Fruit fly (Drosophila melanogaster) whole organism, embryonic: ENCODE data around the gene EMC10.

Experiments
- BtbVII ChIP-seq: fragments of 200-800 bp; sonication (Bioruptor generic); optimal IDR thresholded peaks from 3 replicates; lab custom pipeline; 2017; ENCODE audit warnings: missing biosample characterization, mild to moderate bottlenecking, missing genetic modification characterization
- C15 ChIP-seq: fragments of 200-800 bp; sonication (Bioruptor generic); IDR thresholded peaks from 3 replicates; pipeline ENCODE4 v1.3.6; 2022; ENCODE audit warnings: missing biosample characterization, missing genetic modification characterization
- CG10431 ChIP-seq: fragments of 200-800 bp; sonication (Bioruptor generic); optimal IDR thresholded peaks from 3 replicates; lab custom pipeline; 2018; ENCODE audit warnings: missing biosample characterization, mild to moderate bottlenecking, missing genetic modification characterization
- CG10959 ChIP-seq: fragments of 200-800 bp; sonication (Bioruptor generic); IDR thresholded peaks from 2 replicates; pipeline ENCODE4 v1.3.6; 2022; ENCODE audit warnings: missing biosample characterization, missing genetic modification characterization
- CG12659 ChIP-seq: fragments of 200-800 bp; sonication (Bioruptor generic); optimal IDR thresholded peaks from 3 replicates; lab custom pipeline; 2017; ENCODE audit warnings: mild to moderate bottlenecking, missing biosample characterization, missing genetic modification reagents, missing genetic modification characterization
- CG13287 ChIP-seq: fragments of 200-800 bp; sonication (Bioruptor generic); IDR thresholded peaks from 2 replicates; pipeline ENCODE4 v1.3.6; 2022; ENCODE audit warnings: missing biosample characterization, missing genetic modification characterization; ENCODE audit not compliant: partially characterized antibody
- CG14860 ChIP-seq: fragments of 200-800 bp; sonication (Bioruptor generic); IDR thresholded peaks from 3 replicates; pipeline ENCODE4 v1.3.6; 2022; ENCODE audit warnings: missing biosample characterization, missing genetic modification characterization; ENCODE audit not compliant: partially characterized antibody
- CG15269 ChIP-seq: fragments of 200-800 bp; sonication (Bioruptor generic); optimal IDR thresholded peaks from 2 replicates; lab custom pipeline; 2018; ENCODE audit warnings: missing biosample characterization, mild to moderate bottlenecking, missing genetic modification characterization, moderate library complexity
- CG17385 ChIP-seq: fragments of 200-800 bp; sonication (Bioruptor generic); optimal IDR thresholded peaks from 3 replicates; lab custom pipeline; 2018; ENCODE audit warnings: missing biosample characterization, mild to moderate bottlenecking, missing genetic modification characterization
- CG17568 ChIP-seq: fragments of 200-800 bp; sonication (Bioruptor generic); optimal IDR thresholded peaks from 2 replicates; lab custom pipeline; 2018; ENCODE audit warnings: missing biosample characterization, mild to moderate bottlenecking, missing genetic modification characterization, moderate library complexity
- CG17829 ChIP-seq: fragments of 200-800 bp; optimal IDR thresholded peaks from 2 replicates; lab custom pipeline; 2019; ENCODE audit warnings: missing biosample characterization, mild to moderate bottlenecking, missing genetic modification characterization, moderate library complexity
- CG33557 ChIP-seq: fragments of 200-800 bp; sonication (Bioruptor generic); optimal IDR thresholded peaks from 2 replicates; lab custom pipeline; 2019; ENCODE audit warnings: missing biosample characterization, mild to moderate bottlenecking, missing genetic modification characterization, moderate library complexity
- CG3407 ChIP-seq: fragments of 200-800 bp; sonication (Bioruptor generic); optimal IDR thresholded peaks from 2 replicates; lab custom pipeline; 2018; ENCODE audit warnings: missing biosample characterization, mild to moderate bottlenecking, missing genetic modification characterization
- CG4360 ChIP-seq: fragments of 200-800 bp; sonication (Bioruptor generic); IDR thresholded peaks from 2 replicates; pipeline ENCODE4 v1.3.6; 2022; ENCODE audit warnings: missing biosample characterization, missing genetic modification characterization
- CG5180 ChIP-seq: fragments of 200-800 bp; sonication (Bioruptor generic); optimal IDR thresholded peaks from 3 replicates; lab custom pipeline; 2017; ENCODE audit warnings: missing biosample characterization, missing genetic modification characterization, mild to moderate bottlenecking, moderate library complexity, missing genetic modification reagents
- CG6254 ChIP-seq: fragments of 200-800 bp; sonication (Bioruptor generic); optimal IDR thresholded peaks from 3 replicates; lab custom pipeline; 2017; ENCODE audit warnings: mild to moderate bottlenecking, missing biosample characterization, missing genetic modification reagents, missing genetic modification characterization
- CG6813 ChIP-seq: fragments of 200-800 bp; sonication (Bioruptor generic); optimal IDR thresholded peaks from 2 replicates; lab custom pipeline; 2017; ENCODE audit warnings: missing biosample characterization, missing genetic modification characterization, mild to moderate bottlenecking, moderate library complexity, missing genetic modification reagents
- CG8290 ChIP-seq, 3 experiments: fragments of 200-800 bp; sonication (Bioruptor generic); optimal IDR thresholded peaks; 2 replicates each; lab custom pipeline; 2016 to 2019; ENCODE audit warnings: missing biosample characterization in 3 of 3, missing genetic modification characterization in 3 of 3, mild to moderate bottlenecking in 2 of 3, moderate library complexity in 1 of 3
- Chrac-16 ChIP-seq: fragments of 200-800 bp; sonication (Bioruptor generic); optimal IDR thresholded peaks from 3 replicates; lab custom pipeline; 2016; ENCODE audit warnings: missing biosample characterization, missing genetic modification characterization
- D19A ChIP-seq: fragments of 200-800 bp; optimal IDR thresholded peaks from 3 replicates; lab custom pipeline; 2019; ENCODE audit warnings: missing biosample characterization, mild to moderate bottlenecking, missing genetic modification characterization, moderate library complexity
- D19B ChIP-seq: fragments of 200-800 bp; sonication (Bioruptor generic); optimal IDR thresholded peaks from 2 replicates; lab custom pipeline; 2017; ENCODE audit warnings: missing biosample characterization, mild to moderate bottlenecking, missing genetic modification characterization
- Dbx ChIP-seq: fragments of 200-800 bp; sonication (Bioruptor generic); IDR thresholded peaks from 3 replicates; pipeline ENCODE4 v1.3.6; 2022; ENCODE audit warnings: missing biosample characterization, missing genetic modification characterization
- Dek ChIP-seq: fragments of 200-800 bp; sonication (Bioruptor generic); optimal IDR thresholded peaks from 3 replicates; lab custom pipeline; 2019; ENCODE audit warnings: missing biosample characterization, mild to moderate bottlenecking, missing genetic modification characterization, moderate library complexity
- E2f2 ChIP-seq: fragments of 200-800 bp; sonication (Bioruptor generic); IDR thresholded peaks from 2 replicates; pipeline ENCODE4 v1.3.6; 2022; ENCODE audit warnings: missing biosample characterization, missing genetic modification characterization
- Ets65A ChIP-seq: fragments of 200-800 bp; sonication (Bioruptor generic); peaks from one replicate; lab custom pipeline; 2016; ENCODE audit warnings: missing biosample characterization, missing genetic modification characterization
- Gsc ChIP-seq: fragments of 200-800 bp; sonication (Bioruptor generic); IDR thresholded peaks from 2 replicates; pipeline ENCODE4 v1.3.6; 2022; ENCODE audit warnings: missing biosample characterization, missing genetic modification characterization
- Jarid2 ChIP-seq: fragments of 200-800 bp; sonication (Bioruptor generic); optimal IDR thresholded peaks from 3 replicates; lab custom pipeline; 2017; ENCODE audit warnings: mild to moderate bottlenecking, missing biosample characterization, missing genetic modification reagents, missing genetic modification characterization
- NC2β ChIP-seq: fragments of 200-800 bp; sonication (Bioruptor generic); optimal IDR thresholded peaks from 2 replicates; lab custom pipeline; 2016; ENCODE audit warnings: missing biosample characterization, missing genetic modification characterization
- Oli ChIP-seq: fragments of 200-800 bp; sonication (Bioruptor generic); optimal IDR thresholded peaks from 2 replicates; lab custom pipeline; 2018; ENCODE audit warnings: missing biosample characterization, mild to moderate bottlenecking, missing genetic modification characterization, moderate library complexity
- amos ChIP-seq: fragments of 200-800 bp; sonication (Bioruptor generic); IDR thresholded peaks from 2 replicates; pipeline ENCODE4 v1.3.6; 2022; ENCODE audit warnings: missing biosample characterization, missing genetic modification characterization; ENCODE audit not compliant: partially characterized antibody
- bab2 ChIP-seq: fragments of 200-800 bp; sonication (Bioruptor generic); optimal IDR thresholded peaks from 2 replicates; lab custom pipeline; 2016; ENCODE audit warnings: missing biosample characterization, missing genetic modification characterization
- bcd ChIP-seq: fragments of 200-800 bp; sonication (Bioruptor generic); optimal IDR thresholded peaks from 2 replicates; lab custom pipeline; 2017; ENCODE audit warnings: missing biosample characterization, mild to moderate bottlenecking, missing genetic modification characterization
- bowl ChIP-seq: fragments of 200-800 bp; sonication (Bioruptor generic); IDR thresholded peaks from 2 replicates; pipeline ENCODE4 v1.3.6; 2022; ENCODE audit warnings: missing biosample characterization, missing genetic modification characterization
- btn ChIP-seq: fragments of 200-800 bp; sonication (Bioruptor generic); optimal IDR thresholded peaks from 2 replicates; lab custom pipeline; 2016; ENCODE audit warnings: missing biosample characterization, missing genetic modification characterization
- chif ChIP-seq, 2 experiments: fragments of 200-800 bp; sonication (Bioruptor generic); optimal IDR thresholded peaks; 3 replicates each; lab custom pipeline; 2016; ENCODE audit warnings: missing biosample characterization in 2 of 2, missing genetic modification characterization in 2 of 2
- disco-r ChIP-seq: fragments of 200-800 bp; sonication (Bioruptor generic); optimal IDR thresholded peaks from 2 replicates; lab custom pipeline; 2016; ENCODE audit warnings: missing biosample characterization, missing genetic modification characterization
- ftz-f1 ChIP-seq: fragments of 200-800 bp; sonication (Bioruptor generic); optimal IDR thresholded peaks from 2 replicates; lab custom pipeline; 2016; ENCODE audit warnings: missing biosample characterization, missing genetic modification characterization
- insv ChIP-seq, 2 experiments: fragments of 200-800 bp; sonication (Bioruptor generic); optimal IDR thresholded peaks; 3 replicates each; lab custom pipeline; 2016 to 2018; ENCODE audit warnings: missing biosample characterization in 2 of 2, missing genetic modification characterization in 2 of 2
- mirr ChIP-seq: fragments of 200-800 bp; sonication (Bioruptor generic); optimal IDR thresholded peaks from 3 replicates; lab custom pipeline; 2018; ENCODE audit warnings: missing biosample characterization, mild to moderate bottlenecking, missing genetic modification characterization
- mld ChIP-seq: fragments of 200-800 bp; sonication (Bioruptor generic); IDR thresholded peaks from 3 replicates; pipeline ENCODE4 v1.3.6; 2022; ENCODE audit warnings: missing biosample characterization, missing genetic modification characterization; ENCODE audit not compliant: partially characterized antibody
- nerfin-2 ChIP-seq: fragments of 200-800 bp; sonication (Bioruptor generic); IDR thresholded peaks from 2 replicates; pipeline ENCODE4 v1.3.6; 2022; ENCODE audit warnings: missing biosample characterization, missing genetic modification characterization; ENCODE audit not compliant: partially characterized antibody
- psq ChIP-seq: fragments of 200-800 bp; sonication (Bioruptor generic); optimal IDR thresholded peaks from 2 replicates; lab custom pipeline; 2017; ENCODE audit warnings: missing biosample characterization, missing genetic modification characterization
- sens ChIP-seq: fragments of 200-800 bp; sonication (Bioruptor generic); peaks from one replicate; lab custom pipeline; 2016; ENCODE audit warnings: missing biosample characterization, missing genetic modification characterization
- sna ChIP-seq: fragments of 200-800 bp; sonication (Bioruptor generic); IDR thresholded peaks from 2 replicates; pipeline ENCODE4 v1.3.6; 2022; ENCODE audit warnings: missing biosample characterization, missing genetic modification characterization; ENCODE audit not compliant: partially characterized antibody
- tgo ChIP-seq: fragments of 200-800 bp; sonication (Bioruptor generic); IDR thresholded peaks from 3 replicates; pipeline ENCODE4 v1.3.6; 2022; ENCODE audit warnings: missing biosample characterization, missing genetic modification characterization
- toy ChIP-seq: fragments of 200-800 bp; sonication (Bioruptor generic); IDR thresholded peaks from 2 replicates; pipeline ENCODE4 v1.3.6; 2022; ENCODE audit warnings: missing biosample characterization, missing genetic modification characterization
- trh ChIP-seq: fragments of 200-800 bp; sonication (Bioruptor generic); optimal IDR thresholded peaks from 2 replicates; lab custom pipeline; 2016; ENCODE audit warnings: missing biosample characterization, missing genetic modification characterization

The EMC10 gene

dm6 chr3L:21533270-21533948 is 40.5 kb upstream of the EMC10 start, which contains the start of gene Mkrn1 (continued):
- peak; percentile 78 for TF ChIP-seq mld (GFP tag; lab: Robert Waterston, UW)
- no peak for TF ChIP-seq CG10959 (GFP tag; lab: Robert Waterston, UW)
- TF ChIP-seq CG17829 (tag; lab: Kevin White, UChicago), result peak; percentile 47
- peak; percentile 44 for TF ChIP-seq D19A (tag; lab: Kevin White, UChicago)
- TF ChIP-seq CG13287, result peak; percentile 70
- TF ChIP-seq sens (GFP tag; lab: Kevin White, UChicago), result no peak
- peak; percentile 97 for TF ChIP-seq CG14860 (GFP tag; lab: Robert Waterston, UW)
- TF ChIP-seq CG17568, result no peak
- TF ChIP-seq CG3407 (GFP tag; lab: Kevin White, UChicago), result no peak
- TF ChIP-seq amos (GFP tag; lab: Robert Waterston, UW), result peak; percentile 54; the same call in 1 of the 2 replicates
- TF ChIP-seq Oli (tag; lab: Kevin White, UChicago), result no peak
- TF ChIP-seq nerfin-2 (GFP tag; lab: Robert Waterston, UW), result peak; percentile 88
- TF ChIP-seq sna (GFP tag; lab: Robert Waterston, UW), result peak; percentile 69
- TF ChIP-seq CG12659 (GFP tag; lab: Kevin White, UChicago), result peak; percentile 35
- TF ChIP-seq NC2β (GFP tag; lab: Kevin White, UChicago), result peak; percentile 32
- no peak for TF ChIP-seq BtbVII
- TF ChIP-seq CG15269 (tag; lab: Kevin White, UChicago), result no peak
- TF ChIP-seq CG10431 (GFP tag; lab: Kevin White, UChicago), result peak; percentile 2
- TF ChIP-seq Ets65A (GFP tag; lab: Kevin White, UChicago), result peak; percentile 34
- TF ChIP-seq, all 482 proteins: peak for 79

- TF ChIP-seq E2f2 (GFP tag; lab: Robert Waterston, UW) (no peak), CG6254 (GFP tag; lab: Kevin White, UChicago) (no peak), amos (GFP tag; lab: Robert Waterston, UW) (no peak), Chrac-16 (GFP tag; lab: Kevin White, UChicago) (no peak), insv (GFP tag; optimal IDR thresholded peaks at IDR 0.05; lab: Kevin White, UChicago) (no peak), Jarid2 (no peak), disco-r (GFP tag; lab: Kevin White, UChicago) (no peak), CG17385 (no peak), Dek (tag; lab: Kevin White, UChicago) (no peak), CG10959 (GFP tag; lab: Robert Waterston, UW) (no peak), mirr (GFP tag; lab: Kevin White, UChicago) (no peak), btn (GFP tag; lab: Kevin White, UChicago) (no peak), bcd (GFP tag; lab: Kevin White, UChicago) (no peak), Dbx (GFP tag; lab: Robert Waterston, UW) (no peak), tgo (GFP tag; lab: Robert Waterston, UW) (no peak), CG6813 (GFP tag; lab: Kevin White, UChicago) (no peak), ftz-f1 (no peak), trh (no peak)
These were observed 39.6 kb upstream of the EMC10 start, which contains the start of gene ppk5 for dm6 chr3L:21534360-21534759. Gene ppk5 (plus strand): TSS chr3L:21534660.

- TF ChIP-seq toy, result no peak
- TF ChIP-seq CG4360 (GFP tag; lab: Robert Waterston, UW), result no peak
- no peak for TF ChIP-seq Gsc (GFP tag; lab: Robert Waterston, UW)
- peak in 1 of 2 experiments; percentile 5 for TF ChIP-seq chif (GFP tag; optimal IDR thresholded peaks at IDR 0.05; lab: Kevin White, UChicago)
- no peak for TF ChIP-seq D19B
- TF ChIP-seq bowl (GFP tag; lab: Robert Waterston, UW), result no peak
- no peak for TF ChIP-seq psq
- TF ChIP-seq bab2 (GFP tag; lab: Kevin White, UChicago), result no peak
- no peak for TF ChIP-seq CG33557 (GFP tag; lab: Kevin White, UChicago)
- no peak for TF ChIP-seq CG5180 (GFP tag; lab: Kevin White, UChicago)
- TF ChIP-seq CG8290 (GFP tag; optimal IDR thresholded peaks at IDR 0.05; lab: Kevin White, UChicago), result peak; percentile 50
- TF ChIP-seq CG8290 (tag; optimal IDR thresholded peaks at IDR 0.05; lab: Kevin White, UChicago), result peak in 1 of 2 experiments; percentile 66
- TF ChIP-seq C15, result no peak
These were observed 37.1 kb upstream of the EMC10 start, which contains the start of gene Rpn10 for dm6 chr3L:21536857-21537256. Gene Rpn10 (plus strand): TSS chr3L:21537000.
